Worm (Caenorhabditis elegans) whole organism, early embryonic: ENCODE measurements around the gene Y11D7A.3.
"Not testable (repeated sequence)": the region's sequence is repeated elsewhere in the genome, so short reads cannot be mapped to it uniquely, and the experiment has no call there.

Experiments used
- ama-1 ChIP-seq: fragments of 150-350 bp; optimal IDR thresholded peaks from 2 replicates; lab custom pipeline; 2014
- flt-1 ChIP-seq: fragments of 200-800 bp; sonication (Bioruptor generic); IDR thresholded peaks from 2 replicates; pipeline ENCODE4 v1.3.6; 2022; ENCODE audit warnings: missing genetic modification characterization, missing compliant biosample characterization
- tbx-11 ChIP-seq: fragments of 200-800 bp; sonication (Bioruptor generic); IDR thresholded peaks from 2 replicates; pipeline ENCODE4 v1.3.6; 2022; ENCODE audit warnings: missing genetic modification characterization, missing compliant biosample characterization
- tra-4 ChIP-seq: sonication (generic microtip); optimal IDR thresholded peaks from 2 replicates; lab custom pipeline; 2017; ENCODE audit warnings: missing genetic modification characterization, missing compliant biosample characterization

DNA sequence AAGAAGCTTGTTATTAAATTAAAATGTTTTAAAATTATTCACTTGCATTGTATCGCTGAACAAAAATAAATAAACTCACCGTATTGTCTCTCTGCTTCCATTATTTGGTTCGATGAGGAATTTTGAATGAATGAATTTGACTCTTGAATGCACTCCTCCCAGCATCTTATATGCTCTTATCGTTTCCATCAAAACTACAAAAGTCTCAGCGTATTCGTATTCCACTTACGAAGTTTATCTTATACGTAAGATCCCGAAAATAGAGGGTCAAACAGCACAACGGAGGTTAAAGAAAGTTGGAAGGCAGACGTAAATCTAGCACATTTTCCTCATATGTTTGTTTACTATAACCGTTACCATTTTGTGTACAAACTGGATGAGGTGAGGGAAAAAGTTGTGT lies 53.4 kb downstream of the Y11D7A.3 start, which contains the start of gene nhr-267:
- TF ChIP-seq ama-1 (lab: Kevin White, UChicago); tra-4 (tag; lab: Kevin White, UChicago); tbx-11; flt-1: not testable (repeated sequence)
